Worm (Caenorhabditis elegans) whole organism, mixed stage, embryonic: ENCODE results near the gene F21H7.12.

Source experiments
- lin-13 ChIP-seq: fragments of 150-350 bp; optimal IDR thresholded peaks from 2 replicates; lab custom pipeline; 2014; ENCODE audit warnings: missing biosample characterization, missing genetic modification characterization
- lsy-2 ChIP-seq: fragments of 150-350 bp; optimal IDR thresholded peaks from 2 replicates; lab custom pipeline; 2014; ENCODE audit warnings: missing biosample characterization, missing genetic modification characterization
- mls-2 ChIP-seq: sonication (generic microtip); optimal IDR thresholded peaks from 2 replicates; lab custom pipeline; 2016; ENCODE audit warnings: mild to moderate bottlenecking, missing genetic modification characterization, moderate library complexity, missing compliant biosample characterization
- nhr-12 ChIP-seq: fragments of 150-350 bp; optimal IDR thresholded peaks from 2 replicates; lab custom pipeline; 2014; ENCODE audit warnings: missing biosample characterization, missing genetic modification characterization
- nhr-2 ChIP-seq: fragments of 150-350 bp; optimal IDR thresholded peaks from 2 replicates; lab custom pipeline; 2014; ENCODE audit warnings: missing biosample characterization, missing genetic modification characterization
- pha-4 ChIP-seq: fragments of 150-350 bp; optimal IDR thresholded peaks from 2 replicates; lab custom pipeline; 2018; ENCODE audit warnings: missing biosample characterization, missing genetic modification reagents, missing genetic modification characterization
- sem-2 ChIP-seq: fragments of 200-800 bp; sonication (Bioruptor generic); optimal IDR thresholded peaks from 2 replicates; lab custom pipeline; 2018; ENCODE audit warnings: mild to moderate bottlenecking, missing genetic modification characterization, missing compliant biosample characterization
- unc-62 ChIP-seq: fragments of 150-350 bp; optimal IDR thresholded peaks from 2 replicates; lab custom pipeline; 2014; ENCODE audit warnings: missing biosample characterization, missing genetic modification reagents, missing genetic modification characterization
- ztf-11 ChIP-seq: fragments of 150-350 bp; optimal IDR thresholded peaks from 2 replicates; lab custom pipeline; 2014; ENCODE audit warnings: missing biosample characterization, missing genetic modification characterization

ce11 chrV:16182110-16182509, 47.9 kb upstream of the F21H7.12 start, which contains the start of gene srz-13:
- TF ChIP-seq nhr-2 (tag; lab: Kevin White, UChicago) (no peak), lsy-2 (no peak), nhr-12 (tag; lab: Kevin White, UChicago) (no peak), mls-2 (tag; lab: Kevin White, UChicago) (no peak), ztf-11 (tag; lab: Kevin White, UChicago) (no peak), lin-13 (no peak), sem-2 (GFP tag; lab: Kevin White, UChicago) (no peak), unc-62 (no peak), pha-4 (tag; lab: Kevin White, UChicago) (no peak)
